Worm (Caenorhabditis elegans) whole organism, L4 larva: Measurements from ENCODE around the gene F57F5.3.

Experiments
- aly-2 ChIP-seq: sonication (generic microtip); optimal IDR thresholded peaks from 2 replicates; lab custom pipeline; 2018; ENCODE audit warnings: missing biosample characterization, missing genetic modification characterization
- arid-1 ChIP-seq: fragments of 200-800 bp; sonication (Bioruptor generic); conservative IDR thresholded peaks from 2 replicates; pipeline ENCODE4 v1.3.6; 2022; ENCODE audit warnings: missing genetic modification reagents, missing genetic modification characterization, missing compliant biosample characterization
- daf-16 ChIP-seq, 3 experiments: sonication (generic microtip); optimal IDR thresholded peaks; 2 replicates each; lab custom pipeline; 2016 to 2017; ENCODE audit warnings: missing genetic modification characterization in 3 of 3, missing genetic modification reagents in 3 of 3, mild to moderate bottlenecking in 2 of 3, missing compliant biosample characterization in 2 of 3, missing biosample characterization in 1 of 3, moderate library complexity in 1 of 3
- dpl-1 ChIP-seq: fragments of 150-350 bp; optimal IDR thresholded peaks from 2 replicates; lab custom pipeline; 2014; ENCODE audit warnings: missing biosample characterization, missing genetic modification reagents, missing genetic modification characterization
- egl-27 ChIP-seq: sonication (generic microtip); optimal IDR thresholded peaks from 3 replicates; lab custom pipeline; 2017; ENCODE audit warnings: missing biosample characterization, missing genetic modification reagents, missing genetic modification characterization
- fos-1 ChIP-seq: fragments of 150-350 bp; optimal IDR thresholded peaks from 2 replicates; lab custom pipeline; 2014; ENCODE audit warnings: missing biosample characterization, missing genetic modification characterization
- zag-1 ChIP-seq: fragments of 150-350 bp; optimal IDR thresholded peaks from 2 replicates; lab custom pipeline; 2014; ENCODE audit warnings: missing biosample characterization, missing genetic modification characterization

- TF ChIP-seq aly-2 (tag; lab: Kevin White, UChicago) (no peak), fos-1 (tag; lab: Kevin White, UChicago) (no peak), daf-16 (GFP tag; optimal IDR thresholded peaks at IDR 0.05; lab: Kevin White, UChicago) (no peak), daf-16 (tag; optimal IDR thresholded peaks at IDR 0.05; lab: Kevin White, UChicago) (no peak), egl-27 (no peak), arid-1 (no peak), dpl-1 (no peak), zag-1 (tag; lab: Kevin White, UChicago) (no peak)
These were observed 25.7 kb upstream of the F57F5.3 start, which contains the start of gene pkc-1 for ce11 chrV:12032060-12032459.
